Worm (Caenorhabditis elegans) whole organism, young adult: Measurements from ENCODE around the gene msp-3.

Source experiments
- B0336.3 ChIP-seq: fragments of 200-800 bp; sonication (Bioruptor generic); IDR thresholded peaks from 2 replicates; pipeline ENCODE4 v1.3.6; 2022; ENCODE audit warnings: missing genetic modification characterization, missing compliant biosample characterization
- F33H1.4 ChIP-seq: fragments of 200-800 bp; sonication (Bioruptor generic); IDR thresholded peaks from 2 replicates; pipeline ENCODE4 v1.3.6; 2022; ENCODE audit warnings: missing genetic modification reagents, missing genetic modification characterization, missing compliant biosample characterization
- F57C9.4 ChIP-seq: sonication (generic microtip); optimal IDR thresholded peaks from 2 replicates; lab custom pipeline; 2017; ENCODE audit warnings: mild to moderate bottlenecking, missing genetic modification characterization, missing compliant biosample characterization
- Y56A3A.18 ChIP-seq: fragments of 200-800 bp; sonication (Bioruptor generic); IDR thresholded peaks from 2 replicates; pipeline ENCODE4 v1.3.6; 2022; ENCODE audit warnings: missing genetic modification reagents, missing genetic modification characterization, missing compliant biosample characterization
- atf-7 ChIP-seq: sonication (generic microtip); optimal IDR thresholded peaks from 2 replicates; lab custom pipeline; 2017; ENCODE audit warnings: mild to moderate bottlenecking, missing genetic modification characterization, missing compliant biosample characterization
- attf-6 ChIP-seq: fragments of 200-800 bp; sonication (Bioruptor generic); IDR thresholded peaks from 2 replicates; pipeline ENCODE4 v1.3.6; 2022; ENCODE audit warnings: missing genetic modification reagents, missing genetic modification characterization, missing compliant biosample characterization
- dpl-1 ChIP-seq: fragments of 150-350 bp; optimal IDR thresholded peaks from 2 replicates; lab custom pipeline; 2014; ENCODE audit warnings: missing biosample characterization, missing genetic modification reagents, missing genetic modification characterization
- nhr-27 ChIP-seq: fragments of 200-800 bp; sonication (Bioruptor generic); optimal IDR thresholded peaks from 2 replicates; lab custom pipeline; 2018; ENCODE audit warnings: mild to moderate bottlenecking, missing genetic modification characterization, moderate library complexity, missing compliant biosample characterization
- pbrm-1 ChIP-seq: fragments of 200-800 bp; sonication (Bioruptor generic); IDR thresholded peaks from 2 replicates; pipeline ENCODE4 v1.3.6; 2022; ENCODE audit warnings: missing genetic modification reagents, missing genetic modification characterization, missing compliant biosample characterization
- pha-4 ChIP-seq: fragments of 150-350 bp; sonication (generic microtip); optimal IDR thresholded peaks from 2 replicates; lab custom pipeline; 2014; ENCODE audit warnings: missing biosample characterization, missing genetic modification reagents, missing genetic modification characterization

ce11 chrII:4756751-4757150, 29.3 kb downstream of the msp-3 start, which contains the start of gene C27D9.2:
- TF ChIP-seq B0336.3 (no peak), F33H1.4 (no peak), pbrm-1 (GFP tag; lab: Robert Waterston, UW) (no peak), atf-7 (tag; lab: Kevin White, UChicago) (no peak), Y56A3A.18 (GFP tag; lab: Robert Waterston, UW) (no peak), F57C9.4 (no peak), dpl-1 (GFP tag; lab: Kevin White, UChicago) (no peak), attf-6 (GFP tag; lab: Robert Waterston, UW) (no peak), nhr-27 (tag; lab: Kevin White, UChicago) (no peak), pha-4 (no peak)
